Fruit fly (Drosophila melanogaster): ENCODE measurements around the gene CG10163.

CG10163 gene

dm6 chr3L:6263896-6264841 is 5.6 kb upstream of the CG10163 start (continued):
- TF ChIP-seq Ets21C (GFP tag; optimal IDR thresholded peaks at IDR 0.05), result peak; percentile 38
- TF ChIP-seq salr (GFP tag; optimal IDR thresholded peaks at IDR 0.05), result no peak
- TF ChIP-seq CG8632 (GFP tag; optimal IDR thresholded peaks at IDR 0.05), result no peak
- TF ChIP-seq CG16779 (tag; optimal IDR thresholded peaks at IDR 0.05), result no peak
- TF ChIP-seq Hr39 (GFP tag; optimal IDR thresholded peaks at IDR 0.05), result peak; percentile 65
- TF ChIP-seq CG6163 (GFP tag; IDR thresholded peaks at IDR 0.05), result peak; percentile 26; the same call in 1 of the 3 replicates
- TF ChIP-seq net (GFP tag; optimal IDR thresholded peaks at IDR 0.05), result peak; percentile 12
- peak; percentile 4 for TF ChIP-seq CG3032 (tag; optimal IDR thresholded peaks at IDR 0.05)
- peak; percentile 5 for TF ChIP-seq acj6 (GFP tag; optimal IDR thresholded peaks at IDR 0.05)
- no peak for TF ChIP-seq Hr38 (GFP tag; optimal IDR thresholded peaks at IDR 0.05)
- TF ChIP-seq Sox102F (GFP tag; optimal IDR thresholded peaks at IDR 0.05), result peak; percentile 15
- TF ChIP-seq ss (GFP tag; optimal IDR thresholded peaks at IDR 0.05), result peak in 1 of 2 experiments; percentile 16
- no peak for TF ChIP-seq Eip93F (GFP tag; optimal IDR thresholded peaks at IDR 0.05)
- no peak for TF ChIP-seq CG6792 (GFP tag; optimal IDR thresholded peaks at IDR 0.05)
- no peak for TF ChIP-seq OdsH (GFP tag; optimal IDR thresholded peaks at IDR 0.05)
- TF ChIP-seq CG1621 (tag; optimal IDR thresholded peaks at IDR 0.05), result no peak
- TF ChIP-seq CG3919 (GFP tag; optimal IDR thresholded peaks at IDR 0.05), result peak; percentile 30
- TF ChIP-seq CG34406 (GFP tag; optimal IDR thresholded peaks at IDR 0.05), result no peak
- no peak for TF ChIP-seq achi (GFP tag; optimal IDR thresholded peaks at IDR 0.05)
- TF ChIP-seq eg (GFP tag; IDR thresholded peaks at IDR 0.05), result no peak
- TF ChIP-seq cyc (GFP tag; optimal IDR thresholded peaks at IDR 0.05), result peak; percentile 57
- TF ChIP-seq Met (GFP tag; optimal IDR thresholded peaks at IDR 0.05), result peak; percentile 66
- peak; percentile 25 for TF ChIP-seq Sox14 (GFP tag; optimal IDR thresholded peaks at IDR 0.05)
- no peak for TF ChIP-seq spab (GFP tag; optimal IDR thresholded peaks at IDR 0.05)
- no peak for TF ChIP-seq Gug (GFP tag; IDR thresholded peaks at IDR 0.05)
- TF ChIP-seq vri (GFP tag; optimal IDR thresholded peaks at IDR 0.05), result no peak
- no peak for TF ChIP-seq CG8119 (GFP tag; IDR thresholded peaks at IDR 0.05)
- TF ChIP-seq CG6808 (GFP tag; optimal IDR thresholded peaks at IDR 0.05), result no peak
- no peak for TF ChIP-seq Lpt (GFP tag; optimal IDR thresholded peaks at IDR 0.05)
- TF ChIP-seq CG31627 (GFP tag; optimal IDR thresholded peaks at IDR 0.05), result peak; percentile 69
- no peak for TF ChIP-seq CG11294 (GFP tag; IDR thresholded peaks at IDR 0.05)
- TF ChIP-seq CG10669 (GFP tag; optimal IDR thresholded peaks at IDR 0.05), result no peak
- TF ChIP-seq CG32006 (GFP tag; optimal IDR thresholded peaks at IDR 0.05), result no peak
- no peak for TF ChIP-seq CG6276 (GFP tag; optimal IDR thresholded peaks at IDR 0.05)

- peak; percentile 4 for TF ChIP-seq achi (GFP tag; optimal IDR thresholded peaks at IDR 0.05)
- peak; percentile 39 for TF ChIP-seq CG6276 (GFP tag; optimal IDR thresholded peaks at IDR 0.05)
- TF ChIP-seq eg (GFP tag; IDR thresholded peaks at IDR 0.05), result peak; percentile 37; the same call in 1 of the 3 replicates
- TF ChIP-seq OdsH (GFP tag; optimal IDR thresholded peaks at IDR 0.05), result peak; percentile 4
- TF ChIP-seq salr (GFP tag; optimal IDR thresholded peaks at IDR 0.05), result peak in 1 of 2 experiments; percentile 47
- TF ChIP-seq Met (GFP tag; optimal IDR thresholded peaks at IDR 0.05), result no peak
- no peak for TF ChIP-seq acj6 (GFP tag; optimal IDR thresholded peaks at IDR 0.05)
- TF ChIP-seq Hr4 (GFP tag; optimal IDR thresholded peaks at IDR 0.05), result peak; percentile 82
- no peak for TF ChIP-seq CG6163 (GFP tag; IDR thresholded peaks at IDR 0.05)
- no peak for TF ChIP-seq esn (GFP tag; optimal IDR thresholded peaks at IDR 0.05)
- TF ChIP-seq Eip78C (GFP tag), result peak; percentile 58
- peak; percentile 72 for TF ChIP-seq CG15336 (GFP tag; IDR thresholded peaks at IDR 0.05)
- TF ChIP-seq dac (GFP tag; optimal IDR thresholded peaks at IDR 0.05), result peak; percentile 12
- no peak for TF ChIP-seq CG3032 (tag; optimal IDR thresholded peaks at IDR 0.05)
- TF ChIP-seq Smox (GFP tag; optimal IDR thresholded peaks at IDR 0.05), result no peak
- TF ChIP-seq CG8119 (GFP tag; IDR thresholded peaks at IDR 0.05), result peak; percentile 71
- TF ChIP-seq vri (GFP tag; optimal IDR thresholded peaks at IDR 0.05), result no peak
- TF ChIP-seq fd59A (GFP tag; optimal IDR thresholded peaks at IDR 0.05), result no peak
- TF ChIP-seq net (GFP tag; optimal IDR thresholded peaks at IDR 0.05), result peak; percentile 17
- no peak for TF ChIP-seq CG16779 (tag; optimal IDR thresholded peaks at IDR 0.05)
- peak; percentile 56 for TF ChIP-seq CG4318 (GFP tag; optimal IDR thresholded peaks at IDR 0.05)
- TF ChIP-seq CG32006 (GFP tag; optimal IDR thresholded peaks at IDR 0.05), result peak; percentile 81
Observed at dm6 chr3L:6263470-6263869, 4.9 kb upstream of the CG10163 start.

Measured in whole organism, prepupa.